Worm (Caenorhabditis elegans): ENCODE measurements around the gene C56C10.9.
A peak's percentile ranks its signal among the peaks of the same experiment; 100 is the strongest.

C56C10.9 gene

ce11 chrII:6558887-6559286 lies 33.3 kb downstream of the C56C10.9 start:
- TF ChIP-seq mml-1 (tag; optimal IDR thresholded peaks at IDR 0.05) (no peak), pha-4 (tag; optimal IDR thresholded peaks at IDR 0.05) (peak; percentile 43), unc-62 (GFP tag; optimal IDR thresholded peaks at IDR 0.05) (no peak), ama-1 (optimal IDR thresholded peaks at IDR 0.05) (peak; percentile 43)

ce11 chrII:6554677-6555076 lies 37.5 kb downstream of the C56C10.9 start, which contains the start of gene wrn-1:
wrn-1 (plus strand) TSS chrII:6554977.
- TF ChIP-seq R02D3.7 (tag; optimal IDR thresholded peaks at IDR 0.05): no peak
- TF ChIP-seq jun-1 (tag; optimal IDR thresholded peaks at IDR 0.05): no peak
- TF ChIP-seq fkh-2 (tag; optimal IDR thresholded peaks at IDR 0.05): no peak
- no peak for TF ChIP-seq nhr-77 (tag; optimal IDR thresholded peaks at IDR 0.05)
- no peak for TF ChIP-seq ztf-4 (tag; optimal IDR thresholded peaks at IDR 0.05)
- no peak for TF ChIP-seq tbx-2 (tag; optimal IDR thresholded peaks at IDR 0.05)
- no peak for TF ChIP-seq unc-62 (GFP tag; optimal IDR thresholded peaks at IDR 0.05)
- no peak for TF ChIP-seq sea-2 (GFP tag; optimal IDR thresholded peaks at IDR 0.05)
- TF ChIP-seq elt-2 (tag; optimal IDR thresholded peaks at IDR 0.05): no peak
- no peak for TF ChIP-seq lin-15B (tag; optimal IDR thresholded peaks at IDR 0.05)
- no peak for TF ChIP-seq mdl-1 (tag; optimal IDR thresholded peaks at IDR 0.05)
- TF ChIP-seq nhr-43 (tag; optimal IDR thresholded peaks at IDR 0.05; ENCODE audit: poor library complexity, severe bottlenecking): no peak
- no peak for TF ChIP-seq ceh-28 (tag; optimal IDR thresholded peaks at IDR 0.05)
- no peak for TF ChIP-seq fos-1 (tag; optimal IDR thresholded peaks at IDR 0.05)
- no peak for TF ChIP-seq nfya-1 (tag; optimal IDR thresholded peaks at IDR 0.05; ENCODE audit: insufficient read depth)
- TF ChIP-seq eor-1 (tag; optimal IDR thresholded peaks at IDR 0.05): no peak
- no peak for TF ChIP-seq nhr-28 (tag; optimal IDR thresholded peaks at IDR 0.05)

- no peak for TF ChIP-seq lin-15B (tag; optimal IDR thresholded peaks at IDR 0.05)
- no peak for TF ChIP-seq nhr-12 (tag; optimal IDR thresholded peaks at IDR 0.05)
- no peak for TF ChIP-seq eor-1 (tag; optimal IDR thresholded peaks at IDR 0.05)
- no peak for TF ChIP-seq ceh-28 (tag; optimal IDR thresholded peaks at IDR 0.05)
- no peak for TF ChIP-seq ceh-82 (tag; optimal IDR thresholded peaks at IDR 0.05)
- TF ChIP-seq daf-12 (tag; optimal IDR thresholded peaks at IDR 0.05): no peak
- no peak for TF ChIP-seq mml-1 (tag; optimal IDR thresholded peaks at IDR 0.05)
- TF ChIP-seq zag-1 (tag; optimal IDR thresholded peaks at IDR 0.05): no peak
- TF ChIP-seq R02D3.7 (tag; optimal IDR thresholded peaks at IDR 0.05): no peak
- no peak for TF ChIP-seq nhr-25 (tag; optimal IDR thresholded peaks at IDR 0.05)
- TF ChIP-seq nhr-11 (tag; optimal IDR thresholded peaks at IDR 0.05): no peak
- no peak for TF ChIP-seq mdl-1 (tag; optimal IDR thresholded peaks at IDR 0.05)
- TF ChIP-seq egl-5 (tag; optimal IDR thresholded peaks at IDR 0.05): no peak
Measured at ce11 chrII:6544842-6545410, 47.2 kb downstream of the C56C10.9 start, which contains the start of gene lron-15. lron-15 (minus strand) TSS chrII:6544892.
